Worm (Caenorhabditis elegans) whole organism, L1 larva: Measurements from ENCODE around the gene C44C11.6.

Source experiments
- alr-1 ChIP-seq: fragments of 200-800 bp; sonication (Bioruptor generic); optimal IDR thresholded peaks from 2 replicates; lab custom pipeline; 2018; ENCODE audit warnings: borderline replicate concordance, mild to moderate bottlenecking, missing genetic modification characterization, missing compliant biosample characterization
- ama-1 ChIP-seq: fragments of 150-350 bp; optimal IDR thresholded peaks from 2 replicates; lab custom pipeline; 2014
- blmp-1 ChIP-seq: fragments of 150-350 bp; optimal IDR thresholded peaks from 2 replicates; lab custom pipeline; 2014; ENCODE audit warnings: missing biosample characterization, missing genetic modification characterization
- ceh-63 ChIP-seq: fragments of 200-800 bp; sonication (Bioruptor generic); optimal IDR thresholded peaks from 2 replicates; lab custom pipeline; 2018; ENCODE audit warnings: mild to moderate bottlenecking, missing genetic modification characterization, missing compliant biosample characterization
- efl-1 ChIP-seq, 4 experiments: fragments of 150-350 bp; optimal IDR thresholded peaks in 3 of 4; peaks in 1 of 4; 1 replicate in 1 of 4; 2 replicates in 3 of 4; lab custom pipeline; 2014; ENCODE audit warnings: missing biosample characterization in 2 of 4, missing genetic modification characterization in 2 of 4, missing genetic modification reagents in 2 of 4
- elt-2 ChIP-seq: sonication (generic microtip); optimal IDR thresholded peaks from 2 replicates; lab custom pipeline; 2016; ENCODE audit warnings: missing genetic modification characterization, mild to moderate bottlenecking, inconsistent platforms, missing compliant biosample characterization, missing genetic modification reagents
- elt-3 ChIP-seq, 6 experiments: fragments of 150-350 bp in 1 of 6; sonication (generic microtip); optimal IDR thresholded peaks; 2 replicates each; lab custom pipeline; 2017 to 2018; ENCODE audit warnings: missing biosample characterization in 6 of 6, missing genetic modification characterization in 6 of 6, inconsistent platforms in 1 of 6
- fkh-8 ChIP-seq: sonication (generic microtip); optimal IDR thresholded peaks from 2 replicates; lab custom pipeline; 2016; ENCODE audit warnings: mild to moderate bottlenecking, missing genetic modification characterization, missing compliant biosample characterization
- grh-1 ChIP-seq: fragments of 200-800 bp; sonication (Bioruptor generic); IDR thresholded peaks from 2 replicates; pipeline ENCODE4 v1.3.6; 2022; ENCODE audit warnings: missing genetic modification reagents, missing genetic modification characterization, missing compliant biosample characterization
- hlh-4 ChIP-seq: sonication (generic microtip); optimal IDR thresholded peaks from 2 replicates; lab custom pipeline; 2016; ENCODE audit warnings: mild to moderate bottlenecking, missing genetic modification characterization, missing compliant biosample characterization
- hpl-2 ChIP-seq: fragments of 150-350 bp; optimal IDR thresholded peaks from 2 replicates; lab custom pipeline; 2014; ENCODE audit warnings: missing biosample characterization, missing genetic modification reagents, missing genetic modification characterization
- irx-1 ChIP-seq: sonication (generic microtip); optimal IDR thresholded peaks from 2 replicates; lab custom pipeline; 2016; ENCODE audit warnings: missing genetic modification characterization, missing compliant biosample characterization
- isw-1 ChIP-seq: fragments of 200-800 bp; sonication (Bioruptor generic); IDR thresholded peaks from 2 replicates; pipeline ENCODE4 v1.3.6; 2022; ENCODE audit warnings: missing genetic modification characterization, missing compliant biosample characterization
- lin-14 ChIP-seq: fragments of 200-800 bp; sonication (Bioruptor generic); optimal IDR thresholded peaks from 2 replicates; lab custom pipeline; 2018; ENCODE audit warnings: mild to moderate bottlenecking, missing genetic modification characterization, moderate library complexity, missing compliant biosample characterization
- lin-15B ChIP-seq: fragments of 150-350 bp; sonication (generic microtip); optimal IDR thresholded peaks from 3 replicates; lab custom pipeline; 2014; ENCODE audit warnings: missing biosample characterization, missing genetic modification characterization
- lir-3 ChIP-seq: sonication (generic microtip); optimal IDR thresholded peaks from 2 replicates; lab custom pipeline; 2016; ENCODE audit warnings: mild to moderate bottlenecking, missing genetic modification characterization, moderate library complexity, missing compliant biosample characterization; ENCODE audit not compliant: poor library complexity
- lsy-2 ChIP-seq, 2 experiments: fragments of 150-350 bp; optimal IDR thresholded peaks; 2 replicates each; lab custom pipeline; 2014; ENCODE audit warnings: missing biosample characterization in 2 of 2, missing genetic modification characterization in 2 of 2
- mdl-1 ChIP-seq, 2 experiments: fragments of 150-350 bp; optimal IDR thresholded peaks; 2 replicates each; lab custom pipeline; 2014 to 2017; ENCODE audit warnings: missing biosample characterization in 2 of 2, missing genetic modification characterization in 2 of 2, inconsistent platforms in 1 of 2
- mep-1 ChIP-seq: fragments of 150-350 bp; optimal IDR thresholded peaks from 2 replicates; lab custom pipeline; 2014; ENCODE audit warnings: missing biosample characterization, missing genetic modification characterization
- nhr-11 ChIP-seq: fragments of 150-350 bp; optimal IDR thresholded peaks from 2 replicates; lab custom pipeline; 2014; ENCODE audit warnings: missing biosample characterization, missing genetic modification characterization
- nhr-12 ChIP-seq: sonication (generic microtip); optimal IDR thresholded peaks from 2 replicates; lab custom pipeline; 2017; ENCODE audit warnings: missing biosample characterization, missing genetic modification characterization
- nhr-20 ChIP-seq: sonication (generic microtip); optimal IDR thresholded peaks from 2 replicates; lab custom pipeline; 2016; ENCODE audit warnings: mild to moderate bottlenecking, missing genetic modification characterization, missing compliant biosample characterization
- nhr-47 ChIP-seq: sonication (generic microtip); optimal IDR thresholded peaks from 2 replicates; lab custom pipeline; 2016; ENCODE audit warnings: mild to moderate bottlenecking, missing genetic modification characterization, moderate library complexity, missing compliant biosample characterization
- nhr-71 ChIP-seq: sonication (generic microtip); optimal IDR thresholded peaks from 2 replicates; lab custom pipeline; 2016; ENCODE audit warnings: mild to moderate bottlenecking, missing genetic modification characterization, moderate library complexity, missing compliant biosample characterization
- nhr-84 ChIP-seq: sonication (generic microtip); optimal IDR thresholded peaks from 2 replicates; lab custom pipeline; 2017; ENCODE audit warnings: missing biosample characterization, missing genetic modification characterization
- pag-3 ChIP-seq: sonication (generic microtip); optimal IDR thresholded peaks from 2 replicates; lab custom pipeline; 2017; ENCODE audit warnings: missing genetic modification characterization, mild to moderate bottlenecking, missing compliant biosample characterization, antibody characterized with exemption, borderline replicate concordance; ENCODE audit not compliant: insufficient read depth
- pqm-1 ChIP-seq: sonication (generic microtip); optimal IDR thresholded peaks from 3 replicates; lab custom pipeline; 2017; ENCODE audit warnings: missing biosample characterization, missing genetic modification characterization
- rnt-1 ChIP-seq: sonication (generic microtip); optimal IDR thresholded peaks from 2 replicates; lab custom pipeline; 2016; ENCODE audit warnings: mild to moderate bottlenecking, missing genetic modification characterization, moderate library complexity, missing compliant biosample characterization
- snu-23 ChIP-seq: sonication (generic microtip); optimal IDR thresholded peaks from 2 replicates; lab custom pipeline; 2016; ENCODE audit warnings: missing genetic modification characterization, missing compliant biosample characterization
- sox-4 ChIP-seq: sonication (generic microtip); optimal IDR thresholded peaks from 2 replicates; lab custom pipeline; 2016; ENCODE audit warnings: missing genetic modification characterization, missing compliant biosample characterization
- unc-130 ChIP-seq: fragments of 150-350 bp; optimal IDR thresholded peaks from 2 replicates; lab custom pipeline; 2017; ENCODE audit warnings: missing biosample characterization, missing genetic modification characterization, inconsistent platforms
- unc-98 ChIP-seq: fragments of 200-800 bp; sonication (Bioruptor generic); IDR thresholded peaks from 2 replicates; pipeline ENCODE4 v1.3.6; 2022; ENCODE audit warnings: missing genetic modification characterization, missing compliant biosample characterization
- zag-1 ChIP-seq: fragments of 150-350 bp; optimal IDR thresholded peaks from 2 replicates; lab custom pipeline; 2014; ENCODE audit warnings: missing biosample characterization, missing genetic modification characterization

C44C11.6 gene

DNA sequence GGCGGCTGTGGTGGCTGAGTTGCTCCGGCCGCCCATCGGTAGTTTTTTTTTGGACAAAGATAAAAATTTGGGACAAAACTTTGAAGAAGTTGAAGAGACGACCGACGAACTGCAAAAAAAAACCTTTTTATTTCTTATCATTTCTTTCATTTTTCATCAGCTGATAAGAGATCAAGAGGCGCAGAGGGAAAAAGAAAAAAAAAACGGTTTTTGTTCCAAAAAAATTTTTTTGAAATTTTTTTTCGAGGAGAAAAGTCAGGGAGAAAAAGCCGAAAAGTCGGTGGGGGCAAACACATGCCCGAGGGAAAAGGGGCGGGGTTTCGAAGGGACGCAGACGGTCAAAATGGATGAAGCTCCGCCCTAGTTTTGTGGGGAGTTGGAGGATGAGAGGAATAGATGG is 7.5 kb downstream of the C44C11.6 start, which contains the start of gene ras-1:
TSS of gene ras-1 (minus strand) at position 129 of the 400 bp plus-strand sequence.
- TF ChIP-seq blmp-1 (tag; lab: Kevin White, UChicago) (peak; percentile 1), lsy-2 (tag; optimal IDR thresholded peaks at IDR 0.05; lab: Kevin White, UChicago) (peak in 1 of 2 experiments; percentile 2), alr-1 (no peak), lir-3 (tag; lab: Kevin White, UChicago) (no peak), efl-1 (optimal IDR thresholded peaks at IDR 0.05; lab: Kevin White, UChicago) (no peak), efl-1 (GFP tag; optimal IDR thresholded peaks at IDR 0.05 in 1 of 2; lab: Kevin White, UChicago) (peak in 1 of 2 experiments; percentile 51), elt-2 (peak; percentile 26)

DNA sequence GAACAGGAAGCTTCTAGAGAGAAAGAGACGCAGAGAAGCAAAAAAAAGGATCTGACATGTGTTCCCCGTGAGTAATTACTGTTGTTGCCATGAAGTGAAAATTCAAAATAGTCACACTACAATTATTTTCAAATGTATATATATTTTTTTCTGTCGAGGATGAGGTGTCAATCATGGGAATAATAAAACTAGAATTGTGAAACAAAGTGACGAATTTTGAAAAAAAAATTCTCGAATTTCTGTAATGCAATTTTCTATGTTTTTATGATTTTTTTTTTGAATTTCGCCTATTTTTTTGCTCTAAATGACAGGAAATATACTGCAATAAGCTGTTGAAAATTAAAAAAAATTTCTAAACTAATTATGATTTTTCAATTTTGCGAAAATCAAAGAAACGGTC is 8.5 kb downstream of the C44C11.6 start:
- TF ChIP-seq elt-3 (tag; optimal IDR thresholded peaks at IDR 0.05; lab: Kevin White, UChicago) = no peak
- no peak for TF ChIP-seq nhr-20 (tag; lab: Kevin White, UChicago)
- TF ChIP-seq nhr-12 (tag; lab: Kevin White, UChicago) = no peak
- TF ChIP-seq pqm-1 (tag; lab: Kevin White, UChicago) = no peak
- no peak for TF ChIP-seq nhr-84 (tag; lab: Kevin White, UChicago)
- TF ChIP-seq unc-130 (tag; lab: Kevin White, UChicago) = no peak
- no peak for TF ChIP-seq pag-3 (tag; lab: Kevin White, UChicago)
- no peak for TF ChIP-seq irx-1
- TF ChIP-seq zag-1 (tag; lab: Kevin White, UChicago) = no peak
- no peak for TF ChIP-seq grh-1 (GFP tag; lab: Robert Waterston, UW)
- TF ChIP-seq hpl-2 (GFP tag; lab: Kevin White, UChicago) = no peak
- no peak for TF ChIP-seq nhr-47 (tag; lab: Kevin White, UChicago)
- no peak for TF ChIP-seq nhr-11 (tag; lab: Kevin White, UChicago)
- no peak for TF ChIP-seq unc-98
- no peak for TF ChIP-seq snu-23
- no peak for TF ChIP-seq lin-15B (tag; lab: Kevin White, UChicago)
- no peak for TF ChIP-seq ceh-63 (GFP tag; lab: Kevin White, UChicago)
- TF ChIP-seq hlh-4 (tag; lab: Kevin White, UChicago) = no peak
- no peak for TF ChIP-seq fkh-8

DNA sequence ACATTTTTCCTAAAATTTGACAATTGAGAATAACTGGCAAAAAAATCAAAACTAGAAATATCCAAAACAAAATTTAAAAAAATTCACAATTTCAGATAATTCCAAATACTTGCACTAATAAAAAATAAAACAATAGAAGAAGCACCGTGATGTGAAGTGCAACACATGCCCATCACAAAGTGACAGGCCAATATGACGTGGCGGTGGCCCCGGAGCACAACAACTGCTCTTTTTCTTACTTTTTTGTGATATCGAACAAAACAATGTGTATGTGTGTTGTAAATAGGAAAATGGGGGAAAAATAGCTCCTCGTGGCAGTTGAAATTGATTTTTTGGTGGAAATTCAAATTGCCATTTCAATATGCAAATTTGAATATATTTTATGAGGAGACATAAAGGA is 9.2 kb downstream of the C44C11.6 start:
- TF ChIP-seq snu-23 (peak; percentile 1), ama-1 (lab: Kevin White, UChicago) (no peak), lsy-2 (tag; optimal IDR thresholded peaks at IDR 0.05; lab: Kevin White, UChicago) (peak in 1 of 2 experiments; percentile 25), efl-1 (optimal IDR thresholded peaks at IDR 0.05; lab: Kevin White, UChicago) (no peak), efl-1 (GFP tag; optimal IDR thresholded peaks at IDR 0.05 in 1 of 2; lab: Kevin White, UChicago) (peak in 1 of 2 experiments; percentile 56), nhr-20 (tag; lab: Kevin White, UChicago) (no peak), lin-14 (peak; percentile 51), mdl-1 (tag; optimal IDR thresholded peaks at IDR 0.05; lab: Kevin White, UChicago) (peak in 1 of 2 experiments; percentile 14), nhr-71 (tag; lab: Kevin White, UChicago) (peak; percentile 24), mep-1 (no peak), irx-1 (no peak), nhr-12 (tag; lab: Kevin White, UChicago) (no peak), isw-1 (GFP tag; lab: Robert Waterston, UW) (no peak), grh-1 (GFP tag; lab: Robert Waterston, UW) (no peak), rnt-1 (tag; lab: Kevin White, UChicago) (peak; percentile 69)
- TF ChIP-seq, all 84 proteins: peak for 7

DNA sequence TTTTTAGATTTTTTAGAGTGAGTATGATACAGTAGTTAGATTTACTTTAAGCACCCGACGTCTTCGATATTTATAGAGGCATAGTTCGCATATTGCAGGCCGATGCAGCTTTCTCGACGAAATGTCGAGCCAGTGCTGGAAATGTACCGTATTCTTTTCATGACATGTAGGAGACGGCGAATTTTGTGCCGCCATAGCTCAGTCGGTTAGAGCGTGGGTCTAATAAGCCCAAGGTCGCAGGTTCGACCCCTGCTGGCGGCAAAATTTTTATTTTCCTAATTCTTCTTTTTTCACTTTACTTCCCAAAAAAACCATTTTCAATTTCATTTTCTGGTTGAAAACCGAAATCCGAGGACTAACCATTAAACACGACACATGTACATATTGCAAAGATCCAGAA is 17.7 kb downstream of the C44C11.6 start:
- no peak for TF ChIP-seq sox-4 (tag; lab: Kevin White, UChicago)

DNA sequence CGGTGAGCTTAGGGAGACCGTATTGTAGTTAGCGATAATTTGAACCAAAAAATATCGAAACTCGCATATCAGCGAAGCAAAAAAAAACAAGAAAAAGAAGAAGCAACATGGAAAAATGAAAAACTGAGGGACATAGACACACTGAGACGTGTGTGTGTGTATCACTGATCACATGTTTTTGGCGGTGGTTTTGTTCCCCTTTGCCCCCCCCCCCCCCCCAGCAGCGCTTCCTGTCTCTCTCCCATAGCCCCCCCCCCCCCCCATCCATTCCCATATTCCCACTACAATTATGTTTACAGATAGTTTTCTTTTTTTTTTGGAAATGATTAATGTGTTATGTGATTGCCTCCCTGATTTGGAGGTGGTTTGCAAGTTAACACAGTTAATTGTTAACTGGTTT is 24.6 kb downstream of the C44C11.6 start:
- no peak for TF ChIP-seq mdl-1 (tag; optimal IDR thresholded peaks at IDR 0.05; lab: Kevin White, UChicago)
- TF ChIP-seq lin-14 = peak; percentile 57
